Fruit fly (Drosophila melanogaster) whole organism, adult: ENCODE measurements around the gene Unc-76.

Experiments
- CG12768 ChIP-seq: fragments of 200-800 bp; sonication (Bioruptor generic); optimal IDR thresholded peaks from 2 replicates; lab custom pipeline; 2017; ENCODE audit warnings: missing biosample characterization, missing genetic modification characterization, mild to moderate bottlenecking, moderate library complexity, missing genetic modification reagents
- Clk ChIP-seq: fragments of 200-800 bp; sonication (Bioruptor generic); optimal IDR thresholded peaks from 2 replicates; lab custom pipeline; 2017; ENCODE audit warnings: missing biosample characterization, missing genetic modification characterization
- bab1 ChIP-seq: fragments of 200-800 bp; sonication (Bioruptor generic); optimal IDR thresholded peaks from 3 replicates; lab custom pipeline; 2019; ENCODE audit warnings: missing biosample characterization, mild to moderate bottlenecking, missing genetic modification characterization, moderate library complexity
- ovo ChIP-seq: fragments of 200-800 bp; sonication (Bioruptor generic); optimal IDR thresholded peaks from 2 replicates; lab custom pipeline; 2016; ENCODE audit warnings: missing biosample characterization, missing genetic modification characterization
- pad ChIP-seq: fragments of 200-800 bp; sonication (Bioruptor generic); optimal IDR thresholded peaks from 3 replicates; lab custom pipeline; 2017; ENCODE audit warnings: missing biosample characterization, missing genetic modification characterization, mild to moderate bottlenecking, moderate library complexity, missing genetic modification reagents

DNA sequence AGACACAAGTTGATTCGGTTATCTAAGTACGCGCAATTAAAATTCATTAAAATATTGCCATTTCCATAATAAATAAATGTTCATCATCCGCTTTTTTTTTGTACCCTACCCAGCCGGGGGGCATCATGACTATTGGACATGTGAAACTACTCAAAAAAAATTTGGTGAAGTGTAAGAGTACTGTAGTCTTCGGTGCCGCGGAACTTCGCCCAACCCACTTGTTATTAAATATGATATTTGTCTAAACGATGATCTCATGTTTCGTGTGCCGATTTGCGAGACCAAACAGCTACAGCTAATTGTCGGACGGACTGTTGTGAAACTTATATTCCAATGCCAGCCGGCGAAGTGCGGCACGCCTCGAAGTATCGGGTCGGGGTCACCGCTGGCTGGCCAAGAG is 8.4 kb downstream of the Unc-76 start:
- no peak for TF ChIP-seq pad (GFP tag; lab: Kevin White, UChicago)
- TF ChIP-seq Clk (GFP tag; lab: Kevin White, UChicago), result no peak
- TF ChIP-seq ovo (GFP tag; lab: Kevin White, UChicago), result no peak
- TF ChIP-seq CG12768, result no peak
- TF ChIP-seq bab1, result no peak
